Worm (Caenorhabditis elegans): ENCODE measurements around the gene Y69H2.10.

- TF ChIP-seq him-1 (tag; optimal IDR thresholded peaks at IDR 0.05) (no peak), dao-5 (tag; optimal IDR thresholded peaks at IDR 0.05) (no peak), W03F9.2 (tag; optimal IDR thresholded peaks at IDR 0.05) (no peak)
Measured at ce11 chrV:18644258-18644657, 25.9 kb upstream of the Y69H2.10 start.

Data from whole organism, L4/young adult.